Worm (Caenorhabditis elegans): ENCODE results near the gene Y116F11B.9.

- TF ChIP-seq zag-1 (tag; optimal IDR thresholded peaks at IDR 0.05): no peak
- TF ChIP-seq unc-62 (GFP tag; optimal IDR thresholded peaks at IDR 0.05): no peak
- no peak for TF ChIP-seq mep-1 (tag; optimal IDR thresholded peaks at IDR 0.05)
- no peak for TF ChIP-seq snpc-4 (tag; optimal IDR thresholded peaks at IDR 0.05)
- no peak for TF ChIP-seq nhr-71 (tag; optimal IDR thresholded peaks at IDR 0.05)
- TF ChIP-seq jun-1 (tag; optimal IDR thresholded peaks at IDR 0.05): no peak
- TF ChIP-seq swsn-7 (tag; optimal IDR thresholded peaks at IDR 0.05): no peak
- no peak for TF ChIP-seq lsy-2 (tag; optimal IDR thresholded peaks at IDR 0.05)
- TF ChIP-seq efl-3 (GFP tag; optimal IDR thresholded peaks at IDR 0.05): no peak
- no peak for TF ChIP-seq ama-1 (optimal IDR thresholded peaks at IDR 0.05)
Measured at ce11 chrV:19814833-19815232, 53.0 kb downstream of the Y116F11B.9 start, which contains the start of gene daf-28.

Data from whole organism, L1 larva.